Worm (Caenorhabditis elegans) whole organism, young adult: ENCODE measurements around the gene Y38H6A.5.

ENCODE experiments used
- B0019.2 ChIP-seq: fragments of 200-800 bp; sonication (Bioruptor generic); conservative IDR thresholded peaks from 2 replicates; pipeline ENCODE4 v1.3.6; 2022; ENCODE audit warnings: missing genetic modification reagents, missing genetic modification characterization, missing compliant biosample characterization
- F39B2.1 ChIP-seq: fragments of 200-800 bp; sonication (Bioruptor generic); IDR thresholded peaks from 2 replicates; pipeline ENCODE4 v1.3.6; 2022; ENCODE audit warnings: missing genetic modification reagents, missing genetic modification characterization, missing compliant biosample characterization
- F52B5.7 ChIP-seq: sonication (generic microtip); optimal IDR thresholded peaks from 2 replicates; lab custom pipeline; 2016; ENCODE audit warnings: mild to moderate bottlenecking, missing genetic modification characterization, missing compliant biosample characterization
- F55B11.4 ChIP-seq: sonication (generic microtip); optimal IDR thresholded peaks from 2 replicates; lab custom pipeline; 2016; ENCODE audit warnings: missing compliant biosample characterization, missing genetic modification characterization, borderline replicate concordance; ENCODE audit not compliant: insufficient read depth
- T26A5.8 ChIP-seq: sonication (generic microtip); optimal IDR thresholded peaks from 2 replicates; lab custom pipeline; 2016; ENCODE audit warnings: missing genetic modification characterization, missing compliant biosample characterization
- attf-6 ChIP-seq: fragments of 200-800 bp; sonication (Bioruptor generic); IDR thresholded peaks from 2 replicates; pipeline ENCODE4 v1.3.6; 2022; ENCODE audit warnings: missing genetic modification reagents, missing genetic modification characterization, missing compliant biosample characterization
- hsf-1 ChIP-seq: fragments of 200-800 bp; sonication (Bioruptor generic); IDR thresholded peaks from 2 replicates; pipeline ENCODE4 v1.3.6; 2022; ENCODE audit warnings: missing genetic modification reagents, missing genetic modification characterization, missing compliant biosample characterization
- lin-26 ChIP-seq: fragments of 200-800 bp; sonication (Bioruptor generic); IDR thresholded peaks from 2 replicates; pipeline ENCODE4 v1.3.6; 2022; ENCODE audit warnings: missing genetic modification reagents, missing genetic modification characterization, missing compliant biosample characterization
- madf-3 ChIP-seq: fragments of 200-800 bp; sonication (Bioruptor generic); IDR thresholded peaks from 2 replicates; pipeline ENCODE4 v1.3.6; 2022; ENCODE audit warnings: missing genetic modification reagents, missing genetic modification characterization, missing compliant biosample characterization
- mes-4 ChIP-seq: sonication (generic microtip); optimal IDR thresholded peaks from 2 replicates; lab custom pipeline; 2016; ENCODE audit warnings: missing genotype, missing genetic modification characterization, missing compliant biosample characterization
- pha-4 ChIP-seq: fragments of 150-350 bp; sonication (generic microtip); optimal IDR thresholded peaks from 2 replicates; lab custom pipeline; 2014; ENCODE audit warnings: missing biosample characterization, missing genetic modification reagents, missing genetic modification characterization
- sptf-2 ChIP-seq: fragments of 200-800 bp; sonication (Bioruptor generic); optimal IDR thresholded peaks from 2 replicates; lab custom pipeline; 2018; ENCODE audit warnings: mild to moderate bottlenecking, missing genetic modification characterization, missing compliant biosample characterization
- ztf-22 ChIP-seq: fragments of 200-800 bp; sonication (Bioruptor generic); optimal IDR thresholded peaks from 2 replicates; lab custom pipeline; 2018; ENCODE audit warnings: mild to moderate bottlenecking, missing genetic modification characterization, moderate library complexity, missing compliant biosample characterization

- TF ChIP-seq ztf-22 (GFP tag; lab: Kevin White, UChicago): no peak
- TF ChIP-seq hsf-1 (GFP tag; lab: Robert Waterston, UW): no peak
- TF ChIP-seq mes-4 (tag; lab: Kevin White, UChicago): no peak
- no peak for TF ChIP-seq F55B11.4
- no peak for TF ChIP-seq attf-6
- TF ChIP-seq F39B2.1 (GFP tag; lab: Robert Waterston, UW): no peak
- no peak for TF ChIP-seq pha-4 (tag; lab: Kevin White, UChicago)
- no peak for TF ChIP-seq F52B5.7 (tag; lab: Kevin White, UChicago)
- TF ChIP-seq madf-3 (GFP tag; lab: Robert Waterston, UW): no peak
- TF ChIP-seq lin-26 (GFP tag; lab: Robert Waterston, UW): no peak
- no peak for TF ChIP-seq B0019.2 (GFP tag; lab: Robert Waterston, UW)
- TF ChIP-seq sptf-2 (GFP tag; lab: Kevin White, UChicago): no peak
- TF ChIP-seq T26A5.8: no peak
These were observed 16.0 kb upstream of the Y38H6A.5 start, which contains the start of gene K02E2.1 for ce11 chrV:20351195-20351594.
